Fruit fly (Drosophila melanogaster) S2 (cell line): Measurements from ENCODE around the gene CG8117.
A peak's percentile ranks its signal among the peaks of the same experiment; 100 is the strongest.

Experiments used
- CG8478 ChIP-seq: fragments of >200 bp; optimal IDR thresholded peaks from 2 replicates; lab custom pipeline; 2018
- CTCF ChIP-seq, 2 experiments: fragments of >200 bp; optimal IDR thresholded peaks; 2 replicates each; lab custom pipeline; 2018

The CG8117 gene

DNA sequence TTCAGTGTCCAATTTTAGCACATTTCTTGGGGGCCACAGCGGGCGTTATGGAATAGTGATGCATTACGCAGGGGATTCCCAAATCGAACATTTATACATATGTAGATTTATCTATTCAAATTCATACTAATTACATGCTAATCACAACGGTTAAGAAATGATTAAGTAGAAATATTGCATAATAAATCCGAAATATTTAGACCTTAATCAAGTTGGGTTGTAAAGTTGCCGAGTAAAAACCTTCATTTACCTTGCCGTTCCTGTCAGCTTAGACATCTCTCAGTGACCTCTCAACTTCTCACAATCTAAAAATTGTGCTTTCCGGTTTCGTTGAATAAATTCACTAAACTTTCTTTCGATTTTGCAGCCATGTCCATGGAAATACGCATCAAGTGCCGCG, at the start of gene CG8117:
CG8117 (plus strand) TSS at position 301 of the 400 bp plus-strand sequence.
- TF ChIP-seq CTCF (optimal IDR thresholded peaks at IDR 0.05; lab: Kevin White, UChicago) = no peak
- TF ChIP-seq CG8478 = no peak

DNA sequence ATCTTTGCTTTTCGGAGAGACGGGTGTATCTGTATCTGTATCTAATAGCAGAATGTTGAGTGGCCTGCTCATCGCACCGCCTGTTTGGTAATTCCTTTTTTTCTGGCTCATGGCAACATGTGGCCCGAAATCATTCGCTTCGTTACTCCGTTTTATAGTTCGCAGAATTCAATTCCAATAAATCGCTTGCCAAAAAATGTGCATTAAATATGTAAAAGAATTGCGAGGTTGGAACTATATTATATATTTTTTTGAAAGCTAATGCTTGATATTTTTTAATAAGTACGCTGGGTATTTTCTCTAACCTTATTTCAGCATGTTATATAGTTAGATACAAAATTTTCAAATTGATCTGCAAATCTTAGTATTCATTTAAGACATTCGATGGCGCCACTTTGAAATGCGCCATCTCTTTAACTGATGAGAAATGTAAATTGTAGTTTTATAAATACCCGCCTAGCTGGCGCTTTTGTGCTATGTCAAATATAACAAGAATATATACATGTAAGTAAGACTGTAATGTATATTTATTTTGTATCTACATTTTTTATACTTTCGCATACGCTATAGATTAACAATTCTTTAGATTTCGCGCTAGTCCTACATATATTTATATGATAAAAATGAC, 49.7 kb upstream of the CG8117 start:
- no peak for TF ChIP-seq CG8478
- TF ChIP-seq CTCF (optimal IDR thresholded peaks at IDR 0.05; lab: Kevin White, UChicago) = peak; percentile 78 to 92

dm6 chrX:15599697-15600096, 44.3 kb upstream of the CG8117 start:
- TF ChIP-seq CG8478 (no peak), CTCF (optimal IDR thresholded peaks at IDR 0.05; lab: Kevin White, UChicago) (no peak)

DNA sequence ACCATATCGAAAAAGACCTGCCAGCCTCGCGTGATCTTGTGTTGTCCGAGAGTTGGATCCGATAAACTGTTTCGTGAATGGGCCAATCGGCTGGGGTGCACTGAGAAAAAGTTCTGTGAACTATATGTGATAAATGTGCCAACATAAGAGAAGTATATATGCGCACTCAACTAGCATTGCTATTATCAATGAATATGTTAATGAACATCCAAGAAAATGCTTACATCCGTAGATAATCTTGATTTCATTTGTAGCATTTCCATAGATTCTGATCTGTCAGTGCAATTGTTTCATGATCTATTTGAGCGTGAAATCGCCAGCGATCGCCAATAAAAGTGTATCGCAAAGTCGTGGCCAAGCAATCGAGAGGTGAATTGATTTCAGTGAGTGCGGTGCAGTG, 42.7 kb upstream of the CG8117 start:
- TF ChIP-seq CG8478 (no peak), CTCF (optimal IDR thresholded peaks at IDR 0.05; lab: Kevin White, UChicago) (no peak)

- TF ChIP-seq CG8478 (no peak), CTCF (optimal IDR thresholded peaks at IDR 0.05; lab: Kevin White, UChicago) (no peak)
These were observed 41.6 kb upstream of the CG8117 start for dm6 chrX:15602438-15602837.

DNA sequence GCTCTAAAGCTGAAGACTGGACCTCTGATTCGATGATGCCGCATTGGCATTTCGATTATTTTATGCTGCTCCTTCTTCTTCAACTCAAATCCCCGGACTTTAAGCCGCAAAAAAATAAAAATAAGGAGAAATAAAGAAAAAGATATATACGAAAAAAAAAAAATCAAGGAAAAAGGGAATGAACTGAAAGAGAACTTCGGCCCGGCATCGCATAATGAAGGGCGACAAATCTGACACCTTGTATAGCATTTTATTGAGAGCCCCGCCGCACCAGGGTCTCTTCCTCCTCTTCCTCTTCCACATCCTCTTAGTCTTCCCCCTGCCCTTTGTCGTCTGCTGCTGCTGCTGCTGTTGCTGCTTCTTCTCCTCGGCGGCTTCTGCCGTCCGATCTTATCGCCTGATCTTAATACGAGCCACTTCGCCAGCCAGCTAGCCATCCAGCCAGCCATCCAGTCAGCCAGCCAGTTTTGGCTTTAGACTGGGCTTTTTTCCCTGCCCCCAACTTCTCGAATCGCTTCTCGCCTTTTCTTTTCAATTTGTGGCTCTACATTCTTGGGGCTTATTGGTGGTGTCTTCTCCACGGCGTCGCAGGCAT, 35.2 kb upstream of the CG8117 start:
- TF ChIP-seq CTCF (optimal IDR thresholded peaks at IDR 0.05; lab: Kevin White, UChicago) = no peak
- no peak for TF ChIP-seq CG8478

dm6 chrX:15609351-15609750, 34.7 kb upstream of the CG8117 start:
- TF ChIP-seq CG8478 (no peak), CTCF (optimal IDR thresholded peaks at IDR 0.05; lab: Kevin White, UChicago) (no peak)

DNA sequence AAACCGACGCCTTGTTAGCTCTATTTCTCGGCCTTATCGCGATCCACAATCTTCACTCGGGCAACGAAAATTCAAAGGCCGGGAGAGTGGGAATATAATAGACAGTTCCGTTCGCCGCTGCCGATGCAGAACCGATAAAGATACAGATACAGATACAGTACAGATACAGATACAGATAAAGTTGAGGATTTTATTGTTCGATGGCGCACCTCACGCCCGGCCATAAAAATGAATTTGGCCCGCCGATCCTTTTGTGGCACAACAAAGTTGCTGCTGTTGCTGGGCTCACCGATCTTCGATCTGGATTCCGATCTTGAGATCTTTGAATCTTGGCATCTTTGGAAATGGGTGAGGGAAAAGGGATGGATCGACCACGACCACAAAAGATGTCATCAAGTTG, 33.8 kb upstream of the CG8117 start:
- TF ChIP-seq CTCF (optimal IDR thresholded peaks at IDR 0.05; lab: Kevin White, UChicago) = no peak
- TF ChIP-seq CG8478 = no peak

DNA sequence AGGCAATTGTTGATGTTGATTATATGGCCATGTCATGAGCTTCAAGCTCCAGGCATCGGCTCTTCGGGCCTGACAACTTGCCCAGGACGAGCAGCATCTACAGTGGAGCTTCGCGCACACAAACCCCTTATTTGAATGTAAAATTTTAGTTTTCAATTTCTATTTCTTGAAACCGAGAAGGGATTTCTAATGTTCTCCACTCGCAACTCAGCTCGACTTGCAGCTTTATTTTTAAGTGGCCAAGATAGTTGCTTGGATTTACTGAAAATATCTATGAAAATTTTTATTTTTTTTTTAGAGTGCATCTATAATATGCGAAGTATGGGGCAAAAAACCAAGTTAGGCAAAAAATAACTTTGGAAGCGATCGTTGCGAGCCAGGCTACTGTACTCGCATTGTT, 33.1 kb upstream of the CG8117 start:
- TF ChIP-seq CG8478 (no peak), CTCF (optimal IDR thresholded peaks at IDR 0.05; lab: Kevin White, UChicago) (no peak)

DNA sequence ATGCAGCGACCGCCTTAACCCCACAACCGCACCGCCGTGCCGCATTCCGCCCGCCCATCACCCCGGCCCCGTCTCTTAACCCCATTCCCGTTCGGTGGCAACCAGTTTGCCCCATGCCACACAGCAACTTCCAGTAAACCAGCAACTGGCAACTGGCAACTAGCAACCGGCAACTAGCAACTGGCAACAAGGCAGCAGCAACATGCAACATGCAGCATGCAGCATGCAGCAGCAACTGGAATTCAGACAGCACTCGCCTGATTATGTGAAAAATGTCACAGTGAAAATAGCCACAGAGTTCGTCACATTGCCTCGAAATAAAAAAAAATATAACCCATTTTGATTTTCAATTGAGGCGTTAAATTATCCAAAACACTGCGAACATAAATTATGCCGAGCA, 32.2 kb upstream of the CG8117 start:
- TF ChIP-seq CTCF (optimal IDR thresholded peaks at IDR 0.05; lab: Kevin White, UChicago) = no peak
- TF ChIP-seq CG8478 = no peak

DNA sequence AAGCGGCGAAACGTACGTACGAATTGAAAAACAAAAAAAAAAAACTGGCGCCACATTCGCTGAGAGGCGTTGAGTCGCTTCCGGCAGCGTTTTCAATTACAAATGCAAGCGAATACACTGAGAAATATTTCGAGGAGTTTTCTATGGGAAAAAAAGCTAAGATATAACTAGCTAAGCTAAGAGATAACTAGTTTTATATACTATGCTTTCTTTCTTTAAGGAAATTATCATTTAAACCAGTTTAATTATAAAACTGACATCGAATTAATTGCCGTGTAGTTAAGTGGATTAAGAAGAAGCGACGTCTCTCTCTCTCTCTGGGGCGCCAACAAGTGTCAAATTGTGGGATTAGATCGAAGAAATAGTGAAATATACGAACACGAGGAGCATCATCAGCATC, 28.6 kb upstream of the CG8117 start:
- no peak for TF ChIP-seq CG8478
- TF ChIP-seq CTCF (optimal IDR thresholded peaks at IDR 0.05; lab: Kevin White, UChicago) = no peak

DNA sequence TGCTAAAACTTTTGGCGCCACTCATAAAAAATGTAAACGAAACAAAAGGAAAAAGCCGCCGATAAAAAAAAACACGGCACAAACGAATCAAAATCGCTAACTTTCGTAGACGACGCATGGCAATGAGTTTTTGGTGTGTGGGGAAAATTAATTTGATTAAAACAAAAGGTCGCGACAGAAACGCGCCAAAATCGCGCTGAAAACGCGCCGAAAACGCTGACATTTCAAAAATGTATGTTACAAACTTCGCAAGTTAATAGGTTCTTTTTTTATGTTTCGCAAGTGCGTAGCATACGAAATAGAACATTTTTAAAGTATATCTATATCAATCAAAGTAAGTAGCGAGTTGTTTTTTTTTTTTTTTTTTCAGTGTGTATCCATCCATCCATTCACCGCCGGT, 28.0 kb upstream of the CG8117 start:
- no peak for TF ChIP-seq CG8478
- TF ChIP-seq CTCF (optimal IDR thresholded peaks at IDR 0.05; lab: Kevin White, UChicago) = no peak

DNA sequence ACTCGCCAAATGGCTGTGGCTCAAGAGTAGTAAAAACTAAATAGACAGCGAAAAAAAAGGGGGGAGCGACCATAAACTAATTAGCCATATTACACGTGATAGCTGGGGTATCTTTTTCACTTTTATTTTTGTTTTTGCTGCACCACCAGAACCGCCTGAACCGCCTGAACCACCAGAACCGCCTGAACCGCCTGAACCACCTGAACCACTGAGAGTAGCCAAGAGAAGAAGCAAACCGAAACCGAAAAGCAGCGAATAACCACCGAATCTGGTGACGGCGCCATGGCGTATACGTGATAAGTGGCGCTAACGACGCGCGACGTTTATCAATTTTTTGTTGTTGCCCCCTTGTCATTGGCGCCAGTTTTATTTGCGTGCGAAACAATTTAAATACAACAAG, 27.5 kb upstream of the CG8117 start:
- TF ChIP-seq CTCF (optimal IDR thresholded peaks at IDR 0.05; lab: Kevin White, UChicago) (no peak), CG8478 (no peak)

- TF ChIP-seq CG8478 (no peak), CTCF (optimal IDR thresholded peaks at IDR 0.05; lab: Kevin White, UChicago) (no peak)
These were observed 26.1 kb upstream of the CG8117 start for dm6 chrX:15617916-15618315.

- no peak for TF ChIP-seq CTCF (optimal IDR thresholded peaks at IDR 0.05; lab: Kevin White, UChicago)
- no peak for TF ChIP-seq CG8478
These were observed 24.9 kb upstream of the CG8117 start for dm6 chrX:15618953-15619630.

dm6 chrX:15619631-15619960, 24.4 kb upstream of the CG8117 start:
- no peak for TF ChIP-seq CTCF (optimal IDR thresholded peaks at IDR 0.05; lab: Kevin White, UChicago)
- no peak for TF ChIP-seq CG8478
